Worm (Caenorhabditis elegans) whole organism, L1 larva: ENCODE results near the gene Y69A2AR.31.
A peak's percentile ranks its signal among the peaks of the same experiment; 100 is the strongest.

Source experiments
- C16A3.4 ChIP-seq: fragments of 150-350 bp; optimal IDR thresholded peaks from 2 replicates; lab custom pipeline; 2014; ENCODE audit warnings: missing biosample characterization, missing genetic modification characterization
- aly-2 ChIP-seq: fragments of 150-350 bp; optimal IDR thresholded peaks from 2 replicates; lab custom pipeline; 2014; ENCODE audit warnings: missing biosample characterization, missing genetic modification characterization
- ama-1 ChIP-seq: fragments of 150-350 bp; optimal IDR thresholded peaks from 2 replicates; lab custom pipeline; 2014
- blmp-1 ChIP-seq: fragments of 150-350 bp; optimal IDR thresholded peaks from 2 replicates; lab custom pipeline; 2014; ENCODE audit warnings: missing biosample characterization, missing genetic modification characterization
- ceh-8 ChIP-seq: fragments of 200-800 bp; sonication (Bioruptor generic); optimal IDR thresholded peaks from 2 replicates; lab custom pipeline; 2018; ENCODE audit warnings: mild to moderate bottlenecking, missing genetic modification characterization, moderate library complexity, missing compliant biosample characterization
- ceh-82 ChIP-seq, 3 experiments: fragments of 150-350 bp in 1 of 3; sonication (generic microtip) in 2 of 3; optimal IDR thresholded peaks; 2 replicates each; lab custom pipeline; 2014 to 2017; ENCODE audit warnings: missing biosample characterization in 3 of 3, missing genetic modification characterization in 3 of 3
- ceh-88 ChIP-seq: fragments of 200-800 bp; sonication (Bioruptor generic); IDR thresholded peaks from 2 replicates; pipeline ENCODE4 v1.3.6; 2022; ENCODE audit warnings: missing genetic modification characterization, missing compliant biosample characterization
- dpl-1 ChIP-seq, 3 experiments: fragments of 150-350 bp in 2 of 3; sonication (generic microtip) in 1 of 3; optimal IDR thresholded peaks; 2 replicates each; lab custom pipeline; 2014 to 2017; ENCODE audit warnings: missing biosample characterization in 3 of 3, missing genetic modification characterization in 3 of 3, missing genetic modification reagents in 3 of 3
- dsc-1 ChIP-seq: sonication (generic microtip); optimal IDR thresholded peaks from 2 replicates; lab custom pipeline; 2016; ENCODE audit warnings: mild to moderate bottlenecking, missing genetic modification characterization, missing compliant biosample characterization
- efl-1 ChIP-seq, 4 experiments: fragments of 150-350 bp; optimal IDR thresholded peaks in 3 of 4; peaks in 1 of 4; 1 replicate in 1 of 4; 2 replicates in 3 of 4; lab custom pipeline; 2014; ENCODE audit warnings: missing biosample characterization in 2 of 4, missing genetic modification characterization in 2 of 4, missing genetic modification reagents in 2 of 4
- elt-2 ChIP-seq: sonication (generic microtip); optimal IDR thresholded peaks from 2 replicates; lab custom pipeline; 2016; ENCODE audit warnings: missing genetic modification characterization, mild to moderate bottlenecking, inconsistent platforms, missing compliant biosample characterization, missing genetic modification reagents
- fkh-10 ChIP-seq: sonication (generic microtip); optimal IDR thresholded peaks from 2 replicates; lab custom pipeline; 2017; ENCODE audit warnings: missing biosample characterization, missing genetic modification reagents, missing genetic modification characterization
- fkh-4 ChIP-seq: sonication (generic microtip); optimal IDR thresholded peaks from 2 replicates; lab custom pipeline; 2016; ENCODE audit warnings: missing compliant biosample characterization, missing genetic modification characterization, borderline replicate concordance
- fkh-8 ChIP-seq: sonication (generic microtip); optimal IDR thresholded peaks from 2 replicates; lab custom pipeline; 2016; ENCODE audit warnings: mild to moderate bottlenecking, missing genetic modification characterization, missing compliant biosample characterization
- grh-1 ChIP-seq: fragments of 200-800 bp; sonication (Bioruptor generic); IDR thresholded peaks from 2 replicates; pipeline ENCODE4 v1.3.6; 2022; ENCODE audit warnings: missing genetic modification reagents, missing genetic modification characterization, missing compliant biosample characterization
- hpl-2 ChIP-seq: fragments of 150-350 bp; optimal IDR thresholded peaks from 2 replicates; lab custom pipeline; 2014; ENCODE audit warnings: missing biosample characterization, missing genetic modification reagents, missing genetic modification characterization
- irx-1 ChIP-seq: sonication (generic microtip); optimal IDR thresholded peaks from 2 replicates; lab custom pipeline; 2016; ENCODE audit warnings: missing genetic modification characterization, missing compliant biosample characterization
- isw-1 ChIP-seq: fragments of 200-800 bp; sonication (Bioruptor generic); IDR thresholded peaks from 2 replicates; pipeline ENCODE4 v1.3.6; 2022; ENCODE audit warnings: missing genetic modification characterization, missing compliant biosample characterization
- jun-1 ChIP-seq: fragments of 150-350 bp; optimal IDR thresholded peaks from 2 replicates; lab custom pipeline; 2014; ENCODE audit warnings: missing biosample characterization, missing genetic modification reagents, missing genetic modification characterization
- lin-14 ChIP-seq: fragments of 200-800 bp; sonication (Bioruptor generic); optimal IDR thresholded peaks from 2 replicates; lab custom pipeline; 2018; ENCODE audit warnings: mild to moderate bottlenecking, missing genetic modification characterization, moderate library complexity, missing compliant biosample characterization
- lin-15B ChIP-seq: fragments of 150-350 bp; sonication (generic microtip); optimal IDR thresholded peaks from 3 replicates; lab custom pipeline; 2014; ENCODE audit warnings: missing biosample characterization, missing genetic modification characterization
- lin-35 ChIP-seq, 2 experiments: fragments of 150-350 bp; optimal IDR thresholded peaks; 2 replicates each; lab custom pipeline; 2014; ENCODE audit warnings: missing biosample characterization in 2 of 2, missing genetic modification characterization in 2 of 2, missing genetic modification reagents in 2 of 2
- lin-39 ChIP-seq: fragments of 150-350 bp; optimal IDR thresholded peaks from 2 replicates; lab custom pipeline; 2014; ENCODE audit warnings: missing biosample characterization, missing genetic modification reagents, missing genetic modification characterization
- lsy-2 ChIP-seq, 2 experiments: fragments of 150-350 bp; optimal IDR thresholded peaks; 2 replicates each; lab custom pipeline; 2014; ENCODE audit warnings: missing biosample characterization in 2 of 2, missing genetic modification characterization in 2 of 2
- mdl-1 ChIP-seq, 2 experiments: fragments of 150-350 bp; optimal IDR thresholded peaks; 2 replicates each; lab custom pipeline; 2014 to 2017; ENCODE audit warnings: missing biosample characterization in 2 of 2, missing genetic modification characterization in 2 of 2, inconsistent platforms in 1 of 2
- mef-2 ChIP-seq: fragments of 150-350 bp; optimal IDR thresholded peaks from 2 replicates; lab custom pipeline; 2014; ENCODE audit warnings: missing biosample characterization, missing genetic modification characterization
- nhr-20 ChIP-seq: sonication (generic microtip); optimal IDR thresholded peaks from 2 replicates; lab custom pipeline; 2016; ENCODE audit warnings: mild to moderate bottlenecking, missing genetic modification characterization, missing compliant biosample characterization
- nhr-28 ChIP-seq: fragments of 150-350 bp; optimal IDR thresholded peaks from 2 replicates; lab custom pipeline; 2014; ENCODE audit warnings: missing biosample characterization, missing genetic modification characterization
- nhr-47 ChIP-seq: sonication (generic microtip); optimal IDR thresholded peaks from 2 replicates; lab custom pipeline; 2016; ENCODE audit warnings: mild to moderate bottlenecking, missing genetic modification characterization, moderate library complexity, missing compliant biosample characterization
- nhr-71 ChIP-seq: sonication (generic microtip); optimal IDR thresholded peaks from 2 replicates; lab custom pipeline; 2016; ENCODE audit warnings: mild to moderate bottlenecking, missing genetic modification characterization, moderate library complexity, missing compliant biosample characterization
- nhr-76 ChIP-seq: sonication (generic microtip); optimal IDR thresholded peaks from 2 replicates; lab custom pipeline; 2017; ENCODE audit warnings: missing biosample characterization, missing genetic modification characterization
- nhr-85 ChIP-seq: sonication (generic microtip); peaks from one replicate; lab custom pipeline; 2016; ENCODE audit warnings: missing genetic modification characterization, inconsistent platforms, missing compliant biosample characterization
- rnt-1 ChIP-seq: sonication (generic microtip); optimal IDR thresholded peaks from 2 replicates; lab custom pipeline; 2016; ENCODE audit warnings: mild to moderate bottlenecking, missing genetic modification characterization, moderate library complexity, missing compliant biosample characterization
- skn-1 ChIP-seq: fragments of 150-350 bp; optimal IDR thresholded peaks from 2 replicates; lab custom pipeline; 2014; ENCODE audit warnings: missing biosample characterization, missing genetic modification characterization
- snpc-4 ChIP-seq: fragments of 150-350 bp; optimal IDR thresholded peaks from 2 replicates; lab custom pipeline; 2014; ENCODE audit warnings: missing biosample characterization, missing genetic modification characterization
- sptf-1 ChIP-seq: fragments of 150-350 bp; optimal IDR thresholded peaks from 2 replicates; lab custom pipeline; 2014; ENCODE audit warnings: missing biosample characterization, missing genetic modification characterization
- sup-37 ChIP-seq: fragments of 200-800 bp; sonication (Bioruptor generic); optimal IDR thresholded peaks from 2 replicates; lab custom pipeline; 2018; ENCODE audit warnings: mild to moderate bottlenecking, missing genetic modification characterization, missing compliant biosample characterization
- swsn-7 ChIP-seq: sonication (generic microtip); optimal IDR thresholded peaks from 2 replicates; lab custom pipeline; 2016; ENCODE audit warnings: missing genetic modification characterization, missing compliant biosample characterization
- tbx-2 ChIP-seq: sonication (generic microtip); optimal IDR thresholded peaks from 2 replicates; lab custom pipeline; 2016; ENCODE audit warnings: missing genetic modification characterization, missing compliant biosample characterization
- tlp-1 ChIP-seq: fragments of 150-350 bp; optimal IDR thresholded peaks from 2 replicates; lab custom pipeline; 2014; ENCODE audit warnings: missing biosample characterization, missing genetic modification characterization
- unc-86 ChIP-seq: sonication (generic microtip); optimal IDR thresholded peaks from 2 replicates; lab custom pipeline; 2016; ENCODE audit warnings: missing genetic modification characterization, missing compliant biosample characterization
- unc-98 ChIP-seq: fragments of 200-800 bp; sonication (Bioruptor generic); IDR thresholded peaks from 2 replicates; pipeline ENCODE4 v1.3.6; 2022; ENCODE audit warnings: missing genetic modification characterization, missing compliant biosample characterization
- xbp-1 ChIP-seq: sonication (generic microtip); optimal IDR thresholded peaks from 2 replicates; lab custom pipeline; 2016; ENCODE audit warnings: missing genetic modification characterization, missing compliant biosample characterization
- zip-4 ChIP-seq: fragments of 200-800 bp; sonication (Bioruptor generic); optimal IDR thresholded peaks from 2 replicates; lab custom pipeline; 2018; ENCODE audit warnings: mild to moderate bottlenecking, missing genetic modification characterization, moderate library complexity, missing compliant biosample characterization
- ztf-4 ChIP-seq: fragments of 150-350 bp; optimal IDR thresholded peaks from 2 replicates; lab custom pipeline; 2014; ENCODE audit warnings: missing biosample characterization, missing genetic modification characterization

The Y69A2AR.31 gene

ce11 chrIV:2663953-2664900 is at the start of gene Y69A2AR.31:
Y69A2AR.31 (minus strand) TSS chrIV:2664003.
- TF ChIP-seq nhr-71 (tag; lab: Kevin White, UChicago) = peak; percentile 35
- TF ChIP-seq irx-1 (tag; lab: Kevin White, UChicago) = no peak
- TF ChIP-seq rnt-1 (tag; lab: Kevin White, UChicago) = peak; percentile 26
- peak; percentile 31 to 55 for TF ChIP-seq lsy-2 (tag; optimal IDR thresholded peaks at IDR 0.05; lab: Kevin White, UChicago)
- peak; percentile 12 for TF ChIP-seq isw-1
- peak; percentile 6 for TF ChIP-seq fkh-8 (tag; lab: Kevin White, UChicago)
- peak; percentile 40 for TF ChIP-seq nhr-47 (tag; lab: Kevin White, UChicago)
- TF ChIP-seq fkh-10 (GFP tag; lab: Kevin White, UChicago) = peak; percentile 72
- peak in 1 of 3 experiments; percentile 55 for TF ChIP-seq ceh-82 (tag; optimal IDR thresholded peaks at IDR 0.05; lab: Kevin White, UChicago)
- TF ChIP-seq dsc-1 (tag; lab: Kevin White, UChicago) = peak; percentile 57
- TF ChIP-seq sup-37 (GFP tag; lab: Kevin White, UChicago) = no peak
- no peak for TF ChIP-seq ceh-8 (GFP tag; lab: Kevin White, UChicago)
- TF ChIP-seq dpl-1 (GFP tag; optimal IDR thresholded peaks at IDR 0.05; lab: Kevin White, UChicago) = peak in 2 of 3 experiments; percentile 9 to 25
- TF ChIP-seq C16A3.4 (tag; lab: Kevin White, UChicago) = no peak
- TF ChIP-seq nhr-85 (tag; lab: Kevin White, UChicago) = peak; percentile 15
- peak in 1 of 2 experiments; percentile 33 for TF ChIP-seq lin-35 (GFP tag; optimal IDR thresholded peaks at IDR 0.05; lab: Kevin White, UChicago)
- no peak for TF ChIP-seq unc-98 (GFP tag; lab: Robert Waterston, UW)
- peak; percentile 83 for TF ChIP-seq lin-14
- peak; percentile 6 to 20 for TF ChIP-seq efl-1 (optimal IDR thresholded peaks at IDR 0.05; lab: Kevin White, UChicago)
- TF ChIP-seq efl-1 (GFP tag; optimal IDR thresholded peaks at IDR 0.05 in 1 of 2; lab: Kevin White, UChicago) = peak; percentile 3 to 88
- TF ChIP-seq unc-86 (tag; lab: Kevin White, UChicago) = peak; percentile 15

- TF ChIP-seq blmp-1 (tag; lab: Kevin White, UChicago) (no peak), irx-1 (tag; lab: Kevin White, UChicago) (no peak), nhr-20 (tag; lab: Kevin White, UChicago) (no peak), mef-2 (tag; lab: Kevin White, UChicago) (no peak), grh-1 (no peak), rnt-1 (tag; lab: Kevin White, UChicago) (no peak), mdl-1 (tag; optimal IDR thresholded peaks at IDR 0.05; lab: Kevin White, UChicago) (no peak)
These were observed 49.1 kb upstream of the Y69A2AR.31 start, which contains the start of gene Y94H6A.12 for ce11 chrIV:2712935-2713334. Y94H6A.12 (minus strand) TSS chrIV:2713035.

- TF ChIP-seq irx-1 (tag; lab: Kevin White, UChicago) (no peak), fkh-4 (tag; lab: Kevin White, UChicago) (no peak), xbp-1 (tag; lab: Kevin White, UChicago) (no peak), ceh-82 (tag; optimal IDR thresholded peaks at IDR 0.05; lab: Kevin White, UChicago) (no peak), sup-37 (GFP tag; lab: Kevin White, UChicago) (no peak), hpl-2 (no peak), zip-4 (GFP tag; lab: Kevin White, UChicago) (no peak), jun-1 (tag; lab: Kevin White, UChicago) (no peak), swsn-7 (tag; lab: Kevin White, UChicago) (no peak), skn-1 (peak; percentile 93), nhr-20 (tag; lab: Kevin White, UChicago) (no peak), lin-15B (no peak), lin-39 (tag; lab: Kevin White, UChicago) (no peak), tbx-2 (tag; lab: Kevin White, UChicago) (no peak), tlp-1 (tag; lab: Kevin White, UChicago) (no peak), lin-35 (GFP tag; optimal IDR thresholded peaks at IDR 0.05; lab: Kevin White, UChicago) (peak in 1 of 2 experiments; percentile 56), efl-1 (optimal IDR thresholded peaks at IDR 0.05; lab: Kevin White, UChicago) (no peak), efl-1 (GFP tag; optimal IDR thresholded peaks at IDR 0.05 in 1 of 2; lab: Kevin White, UChicago) (peak in 1 of 2 experiments; percentile 86), sptf-1 (tag; lab: Kevin White, UChicago) (no peak), nhr-28 (tag; lab: Kevin White, UChicago) (no peak), ztf-4 (tag; lab: Kevin White, UChicago) (no peak), elt-2 (peak; percentile 16), ceh-88 (GFP tag; lab: Robert Waterston, UW) (no peak), snpc-4 (tag; lab: Kevin White, UChicago) (no peak), nhr-76 (tag; lab: Kevin White, UChicago) (no peak), aly-2 (no peak), ama-1 (lab: Kevin White, UChicago) (no peak), isw-1 (no peak)
These were observed 47.4 kb upstream of the Y69A2AR.31 start for ce11 chrIV:2711122-2711669.
